Worm (Caenorhabditis elegans): ENCODE data around the gene C02G6.3.

ce11 chrV:5869227-5869626 lies 10.9 kb upstream of the C02G6.3 start, which contains the start of gene F26F12.4:
- TF ChIP-seq nhr-11 (tag; optimal IDR thresholded peaks at IDR 0.05), result no peak
- no peak for TF ChIP-seq ama-1 (optimal IDR thresholded peaks at IDR 0.05)
- no peak for TF ChIP-seq ahr-1 (tag; optimal IDR thresholded peaks at IDR 0.05)
- no peak for TF ChIP-seq eyg-1 (tag; optimal IDR thresholded peaks at IDR 0.05)
- no peak for TF ChIP-seq pat-9 (tag; optimal IDR thresholded peaks at IDR 0.05)
- TF ChIP-seq mec-3 (tag; optimal IDR thresholded peaks at IDR 0.05; ENCODE audit: borderline replicate concordance), result no peak
- TF ChIP-seq rnt-1 (tag; optimal IDR thresholded peaks at IDR 0.05), result no peak
- TF ChIP-seq pqm-1 (tag; optimal IDR thresholded peaks at IDR 0.05), result no peak
- no peak for TF ChIP-seq K02D7.2 (tag; optimal IDR thresholded peaks at IDR 0.05)
- no peak for TF ChIP-seq pag-3 (tag; optimal IDR thresholded peaks at IDR 0.05; ENCODE audit: borderline replicate concordance)
- TF ChIP-seq ceh-24 (tag; optimal IDR thresholded peaks at IDR 0.05), result no peak
- no peak for TF ChIP-seq nfya-1 (tag; optimal IDR thresholded peaks at IDR 0.05)
- no peak for TF ChIP-seq tbx-2 (tag; optimal IDR thresholded peaks at IDR 0.05)
- TF ChIP-seq unc-3 (GFP tag; conservative IDR thresholded peaks at IDR 0.05), result no peak
- TF ChIP-seq unc-3 (tag; optimal IDR thresholded peaks at IDR 0.05), result no peak

Data from whole organism, late embryonic.